Worm (Caenorhabditis elegans): Measurements from ENCODE around the gene str-30.

DNA sequence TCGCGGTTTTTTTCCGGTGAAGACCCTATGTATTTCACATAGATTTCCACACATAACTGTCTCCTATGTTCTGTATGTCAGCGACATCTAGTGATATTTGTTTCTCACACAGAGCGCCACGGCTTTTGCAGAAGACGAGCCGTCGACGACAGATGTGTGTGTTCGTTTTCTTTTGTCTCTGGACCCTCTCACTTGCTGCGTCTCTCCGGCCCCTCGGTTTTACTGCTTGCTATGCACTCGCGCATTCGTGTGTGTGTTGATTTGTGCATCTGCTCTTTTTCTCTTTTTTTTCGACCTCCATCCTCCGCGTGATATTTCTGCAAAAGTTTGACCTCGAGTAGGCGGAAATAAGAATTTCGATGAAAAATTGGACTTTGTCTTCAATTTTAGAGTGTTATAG is 36.1 kb upstream of the str-30 start:
- TF ChIP-seq W03F9.2 (tag; optimal IDR thresholded peaks at IDR 0.05) (no peak), dao-5 (tag; optimal IDR thresholded peaks at IDR 0.05) (no peak)

Data from whole organism, L4/young adult.